Worm (Caenorhabditis elegans) whole organism, young adult: Measurements from ENCODE around the gene T22F3.11.
A peak's percentile ranks its signal among the peaks of the same experiment; 100 is the strongest.

ENCODE experiments used
- C06A6.2 ChIP-seq: fragments of 200-800 bp; sonication (Bioruptor generic); conservative IDR thresholded peaks from 2 replicates; pipeline ENCODE4 v1.3.6; 2022; ENCODE audit warnings: missing genetic modification characterization, missing compliant biosample characterization
- D2030.7 ChIP-seq: fragments of 200-800 bp; sonication (Bioruptor generic); IDR thresholded peaks from 2 replicates; pipeline ENCODE4 v1.3.6; 2022; ENCODE audit warnings: missing genetic modification reagents, missing genetic modification characterization, missing compliant biosample characterization
- F10E7.11 ChIP-seq: sonication (generic microtip); optimal IDR thresholded peaks from 2 replicates; lab custom pipeline; 2017; ENCODE audit warnings: mild to moderate bottlenecking, missing genetic modification characterization, moderate library complexity, missing compliant biosample characterization
- F23B12.7 ChIP-seq: sonication (generic microtip); optimal IDR thresholded peaks from 2 replicates; lab custom pipeline; 2017; ENCODE audit warnings: missing genetic modification characterization, mild to moderate bottlenecking, missing compliant biosample characterization, antibody characterized with exemption, moderate library complexity; ENCODE audit not compliant: insufficient read depth
- F49E8.2 ChIP-seq: sonication (generic microtip); optimal IDR thresholded peaks from 3 replicates; lab custom pipeline; 2017; ENCODE audit warnings: missing genetic modification characterization, mild to moderate bottlenecking, missing compliant biosample characterization, antibody characterized with exemption, moderate library complexity; ENCODE audit not compliant: insufficient read depth
- F52B5.7 ChIP-seq: sonication (generic microtip); optimal IDR thresholded peaks from 2 replicates; lab custom pipeline; 2016; ENCODE audit warnings: mild to moderate bottlenecking, missing genetic modification characterization, missing compliant biosample characterization
- F57A8.1 ChIP-seq: fragments of 200-800 bp; sonication (Bioruptor generic); optimal IDR thresholded peaks from 2 replicates; lab custom pipeline; 2018; ENCODE audit warnings: mild to moderate bottlenecking, missing genetic modification characterization, moderate library complexity, missing compliant biosample characterization
- T26A5.8 ChIP-seq: sonication (generic microtip); optimal IDR thresholded peaks from 2 replicates; lab custom pipeline; 2016; ENCODE audit warnings: missing genetic modification characterization, missing compliant biosample characterization
- Y53F4B.3 ChIP-seq: fragments of 200-800 bp; sonication (Bioruptor generic); IDR thresholded peaks from 2 replicates; pipeline ENCODE4 v1.3.6; 2022; ENCODE audit warnings: missing genetic modification reagents, missing genetic modification characterization, missing compliant biosample characterization
- Y53G8AR.9 ChIP-seq: fragments of 200-800 bp; sonication (Bioruptor generic); conservative IDR thresholded peaks from 2 replicates; pipeline ENCODE4 v1.3.6; 2022; ENCODE audit warnings: missing genetic modification reagents, missing genetic modification characterization, missing compliant biosample characterization
- Y95B8A.8 ChIP-seq: fragments of 200-800 bp; sonication (Bioruptor generic); IDR thresholded peaks from 2 replicates; pipeline ENCODE4 v1.3.6; 2022; ENCODE audit warnings: missing genetic modification reagents, missing genetic modification characterization, missing compliant biosample characterization
- akir-1 ChIP-seq: fragments of 200-800 bp; sonication (Bioruptor generic); optimal IDR thresholded peaks from 2 replicates; lab custom pipeline; 2018; ENCODE audit warnings: mild to moderate bottlenecking, missing genetic modification characterization, moderate library complexity, missing compliant biosample characterization
- aptf-3 ChIP-seq: fragments of 200-800 bp; sonication (Bioruptor generic); IDR thresholded peaks from 2 replicates; pipeline ENCODE4 v1.3.6; 2022; ENCODE audit warnings: missing genetic modification characterization, missing compliant biosample characterization
- athp-1 ChIP-seq: sonication (generic microtip); optimal IDR thresholded peaks from 2 replicates; lab custom pipeline; 2017; ENCODE audit warnings: mild to moderate bottlenecking, missing genetic modification characterization, missing compliant biosample characterization
- attf-3 ChIP-seq: fragments of 200-800 bp; sonication (Bioruptor generic); conservative IDR thresholded peaks from 2 replicates; pipeline ENCODE4 v1.3.6; 2022; ENCODE audit warnings: missing genetic modification reagents, missing genetic modification characterization, missing compliant biosample characterization
- cebp-1 ChIP-seq, 2 experiments: fragments of 200-800 bp in 1 of 2; sonication (Bioruptor generic) in 1 of 2; sonication (generic microtip) in 1 of 2; IDR thresholded peaks in 1 of 2; optimal IDR thresholded peaks in 1 of 2; 2 replicates each; pipeline versions ENCODE4 v1.3.6 to Lab custom; 2017 to 2022; ENCODE audit warnings: missing compliant biosample characterization in 2 of 2, missing genetic modification characterization in 2 of 2, mild to moderate bottlenecking in 1 of 2, missing genetic modification reagents in 1 of 2, moderate library complexity in 1 of 2
- ceh-100 ChIP-seq: fragments of 200-800 bp; sonication (Bioruptor generic); IDR thresholded peaks from 2 replicates; pipeline ENCODE4 v1.3.6; 2022; ENCODE audit warnings: missing genetic modification reagents, missing genetic modification characterization, missing compliant biosample characterization
- dox-1 ChIP-seq: fragments of 200-800 bp; sonication (Bioruptor generic); IDR thresholded peaks from 2 replicates; pipeline ENCODE4 v1.3.6; 2022; ENCODE audit warnings: missing genetic modification reagents, missing genetic modification characterization, missing compliant biosample characterization
- dpff-1 ChIP-seq: sonication (generic microtip); optimal IDR thresholded peaks from 2 replicates; lab custom pipeline; 2017; ENCODE audit warnings: mild to moderate bottlenecking, missing genetic modification characterization, missing compliant biosample characterization
- efl-1 ChIP-seq: fragments of 150-350 bp; optimal IDR thresholded peaks from 2 replicates; lab custom pipeline; 2014; ENCODE audit warnings: missing biosample characterization, missing genetic modification reagents, missing genetic modification characterization
- egl-18 ChIP-seq: fragments of 200-800 bp; sonication (Bioruptor generic); IDR thresholded peaks from 2 replicates; pipeline ENCODE4 v1.3.6; 2022; ENCODE audit warnings: missing genetic modification reagents, missing genetic modification characterization, missing compliant biosample characterization
- egl-44 ChIP-seq: fragments of 200-800 bp; sonication (Bioruptor generic); IDR thresholded peaks from 2 replicates; pipeline ENCODE4 v1.3.6; 2022; ENCODE audit warnings: missing genetic modification reagents, missing genetic modification characterization, missing compliant biosample characterization
- ekl-4 ChIP-seq: fragments of 200-800 bp; sonication (Bioruptor generic); IDR thresholded peaks from 2 replicates; pipeline ENCODE4 v1.3.6; 2022; ENCODE audit warnings: missing genetic modification reagents, missing genetic modification characterization, missing compliant biosample characterization
- ets-4 ChIP-seq: fragments of 200-800 bp; sonication (Bioruptor generic); optimal IDR thresholded peaks from 2 replicates; lab custom pipeline; 2018; ENCODE audit warnings: mild to moderate bottlenecking, missing genetic modification characterization, missing compliant biosample characterization
- fkh-3 ChIP-seq: sonication (generic microtip); optimal IDR thresholded peaks from 2 replicates; lab custom pipeline; 2016; ENCODE audit warnings: mild to moderate bottlenecking, missing genetic modification characterization, missing compliant biosample characterization
- hlh-12 ChIP-seq: sonication (generic microtip); optimal IDR thresholded peaks from 2 replicates; lab custom pipeline; 2016; ENCODE audit warnings: missing genetic modification characterization, missing compliant biosample characterization
- hmg-20 ChIP-seq: fragments of 200-800 bp; sonication (Bioruptor generic); IDR thresholded peaks from 2 replicates; pipeline ENCODE4 v1.3.6; 2022; ENCODE audit warnings: missing genetic modification reagents, missing genetic modification characterization, missing compliant biosample characterization
- lag-1 ChIP-seq: fragments of 200-800 bp; sonication (Bioruptor generic); IDR thresholded peaks from 2 replicates; pipeline ENCODE4 v1.3.6; 2022; ENCODE audit warnings: missing genetic modification reagents, missing genetic modification characterization, missing compliant biosample characterization
- lin-26 ChIP-seq: fragments of 200-800 bp; sonication (Bioruptor generic); IDR thresholded peaks from 2 replicates; pipeline ENCODE4 v1.3.6; 2022; ENCODE audit warnings: missing genetic modification reagents, missing genetic modification characterization, missing compliant biosample characterization
- lin-35 ChIP-seq, 3 experiments: fragments of 150-350 bp in 2 of 3; sonication (generic microtip) in 1 of 3; optimal IDR thresholded peaks; 2 replicates each; lab custom pipeline; 2014 to 2018; ENCODE audit warnings: missing biosample characterization in 3 of 3, missing genetic modification characterization in 3 of 3, missing genetic modification reagents in 3 of 3
- lin-40 ChIP-seq: sonication (generic microtip); optimal IDR thresholded peaks from 2 replicates; lab custom pipeline; 2016; ENCODE audit warnings: missing genetic modification characterization, mild to moderate bottlenecking, missing compliant biosample characterization, missing genotype, missing genetic modification reagents
- lsl-1 ChIP-seq: fragments of 200-800 bp; sonication (Bioruptor generic); optimal IDR thresholded peaks from 2 replicates; lab custom pipeline; 2018; ENCODE audit warnings: mild to moderate bottlenecking, missing genetic modification characterization, moderate library complexity, missing compliant biosample characterization
- lsy-27 ChIP-seq: sonication (generic microtip); optimal IDR thresholded peaks from 2 replicates; lab custom pipeline; 2017; ENCODE audit warnings: missing genetic modification characterization, mild to moderate bottlenecking, missing compliant biosample characterization, antibody characterized with exemption, missing genotype, borderline replicate concordance; ENCODE audit not compliant: insufficient read depth
- madf-10 ChIP-seq: sonication (generic microtip); optimal IDR thresholded peaks from 2 replicates; lab custom pipeline; 2016; ENCODE audit warnings: mild to moderate bottlenecking, missing genetic modification characterization, missing compliant biosample characterization
- madf-3 ChIP-seq: fragments of 200-800 bp; sonication (Bioruptor generic); IDR thresholded peaks from 2 replicates; pipeline ENCODE4 v1.3.6; 2022; ENCODE audit warnings: missing genetic modification reagents, missing genetic modification characterization, missing compliant biosample characterization
- madf-6 ChIP-seq: fragments of 200-800 bp; sonication (Bioruptor generic); IDR thresholded peaks from 2 replicates; pipeline ENCODE4 v1.3.6; 2022; ENCODE audit warnings: missing genetic modification reagents, missing genetic modification characterization, missing compliant biosample characterization
- mcd-1 ChIP-seq: fragments of 200-800 bp; sonication (Bioruptor generic); IDR thresholded peaks from 2 replicates; pipeline ENCODE4 v1.3.6; 2022; ENCODE audit warnings: missing genetic modification reagents, missing genetic modification characterization, missing compliant biosample characterization
- rpc-1 ChIP-seq, 2 experiments: fragments of 150-350 bp in 1 of 2; sonication (generic microtip) in 1 of 2; optimal IDR thresholded peaks; 2 replicates each; lab custom pipeline; 2014 to 2018; ENCODE audit warnings: missing biosample characterization in 1 of 2, missing genetic modification characterization in 1 of 2, missing genetic modification reagents in 1 of 2, missing genotype in 1 of 2
- snpc-1.3 ChIP-seq: sonication (generic microtip); optimal IDR thresholded peaks from 2 replicates; lab custom pipeline; 2017; ENCODE audit warnings: missing genetic modification characterization, mild to moderate bottlenecking, missing compliant biosample characterization, antibody characterized with exemption, moderate library complexity, missing genotype, missing genetic modification reagents; ENCODE audit not compliant: insufficient read depth
- snpc-3.4 ChIP-seq: sonication (generic microtip); optimal IDR thresholded peaks from 2 replicates; lab custom pipeline; 2017; ENCODE audit warnings: missing genetic modification characterization, mild to moderate bottlenecking, missing compliant biosample characterization, antibody characterized with exemption, moderate library complexity, missing genotype, missing genetic modification reagents
- tbp1 ChIP-seq: fragments of 200-800 bp; sonication (Bioruptor generic); optimal IDR thresholded peaks from 2 replicates; lab custom pipeline; 2018; ENCODE audit warnings: mild to moderate bottlenecking, missing genetic modification characterization, missing compliant biosample characterization
- unc-130 ChIP-seq: sonication (generic microtip); optimal IDR thresholded peaks from 2 replicates; lab custom pipeline; 2016; ENCODE audit warnings: missing genetic modification reagents, missing genetic modification characterization, missing compliant biosample characterization
- zfh-2 ChIP-seq: fragments of 200-800 bp; sonication (Bioruptor generic); conservative IDR thresholded peaks from 2 replicates; pipeline ENCODE4 v1.3.6; 2022; ENCODE audit warnings: missing genetic modification reagents, missing genetic modification characterization, missing compliant biosample characterization
- ztf-22 ChIP-seq: fragments of 200-800 bp; sonication (Bioruptor generic); optimal IDR thresholded peaks from 2 replicates; lab custom pipeline; 2018; ENCODE audit warnings: mild to moderate bottlenecking, missing genetic modification characterization, moderate library complexity, missing compliant biosample characterization
- ztf-26 ChIP-seq: sonication (generic microtip); optimal IDR thresholded peaks from 2 replicates; lab custom pipeline; 2017; ENCODE audit warnings: missing genetic modification characterization, missing compliant biosample characterization

T22F3.11 gene

DNA sequence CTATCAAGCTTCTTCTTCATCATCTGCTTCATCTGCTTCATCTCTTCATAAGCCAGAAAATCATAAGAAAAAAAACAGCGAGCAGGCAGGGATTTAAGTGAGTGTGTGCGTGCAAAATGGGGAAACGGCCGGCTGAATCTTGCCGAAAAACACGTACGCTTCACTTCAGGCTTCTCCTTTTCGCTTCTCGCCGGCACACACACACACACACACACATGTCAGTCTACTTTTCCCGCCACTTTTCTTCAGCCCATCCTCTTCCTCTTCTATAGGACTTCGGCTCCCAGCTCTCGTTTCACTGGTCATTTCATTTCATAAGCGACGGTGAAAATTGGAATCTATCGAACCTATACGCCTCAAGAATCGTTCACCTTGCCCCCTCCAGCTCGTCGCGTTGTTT is 35.1 kb downstream of the T22F3.11 start:
- 0 out of 2 replicates have a peak, but pooled peaks have one; percentile 12 for TF ChIP-seq lin-26
- no peak for TF ChIP-seq lin-40 (tag; lab: Kevin White, UChicago)
- peak; percentile 50; the same call in 1 of the 2 replicates for TF ChIP-seq zfh-2 (GFP tag; lab: Robert Waterston, UW)

DNA sequence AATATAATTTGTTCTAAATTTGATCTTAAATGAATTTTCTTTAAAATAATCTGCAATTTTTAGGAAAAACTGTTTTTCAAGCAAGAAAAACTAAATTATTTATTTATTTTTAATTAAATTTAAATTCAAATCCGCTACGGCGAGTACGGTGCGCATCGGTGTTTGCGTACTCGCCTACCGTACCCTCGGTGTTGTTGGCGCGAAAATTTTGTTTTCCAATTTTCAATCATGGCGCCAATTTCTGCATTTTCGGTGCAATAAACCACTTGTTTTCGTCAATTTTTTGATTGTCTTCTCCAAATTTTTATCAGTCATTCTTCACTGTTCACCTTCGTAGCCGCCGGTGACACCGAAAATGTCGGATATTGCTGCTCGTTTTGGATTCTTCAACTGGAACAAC is 35.5 kb downstream of the T22F3.11 start, which contains the start of gene pygl-1:
TSS of gene pygl-1 (plus strand) at position 211 of the 400 bp plus-strand sequence.
- TF ChIP-seq ceh-100 (no peak), hlh-12 (tag; lab: Kevin White, UChicago) (no peak), Y53F4B.3 (GFP tag; lab: Robert Waterston, UW) (no peak), egl-18 (GFP tag; lab: Robert Waterston, UW) (no peak), egl-44 (GFP tag; lab: Robert Waterston, UW) (no peak), tbp1 (GFP tag; lab: Kevin White, UChicago) (peak; percentile 59), C06A6.2 (GFP tag; lab: Robert Waterston, UW) (no peak), madf-6 (GFP tag; lab: Robert Waterston, UW) (peak; percentile 99), ztf-22 (GFP tag; lab: Kevin White, UChicago) (no peak), F10E7.11 (tag; lab: Kevin White, UChicago) (no peak), lsl-1 (GFP tag; lab: Kevin White, UChicago) (peak; percentile 99), lin-26 (no peak), unc-130 (GFP tag; lab: Kevin White, UChicago) (peak; percentile 95), hmg-20 (GFP tag; lab: Robert Waterston, UW) (no peak), Y53G8AR.9 (peak; percentile 64), F23B12.7 (tag; lab: Kevin White, UChicago) (no peak), akir-1 (no peak), cebp-1 (GFP tag; IDR thresholded peaks at IDR 0.05; lab: Robert Waterston, UW) (no peak), cebp-1 (tag; optimal IDR thresholded peaks at IDR 0.05; lab: Kevin White, UChicago) (no peak), lsy-27 (tag; lab: Kevin White, UChicago) (no peak), madf-10 (tag; lab: Kevin White, UChicago) (no peak), Y95B8A.8 (GFP tag; lab: Robert Waterston, UW) (peak; percentile 95), F52B5.7 (tag; lab: Kevin White, UChicago) (no peak), mcd-1 (GFP tag; lab: Robert Waterston, UW) (peak; percentile 73), lag-1 (no peak), efl-1 (GFP tag; lab: Kevin White, UChicago) (peak; percentile 99), aptf-3 (GFP tag; lab: Robert Waterston, UW) (no peak), ekl-4 (GFP tag; lab: Robert Waterston, UW) (peak; percentile 62; the same call in 1 of the 2 replicates), athp-1 (peak; percentile 48), ets-4 (GFP tag; lab: Kevin White, UChicago) (no peak), ztf-26 (tag; lab: Kevin White, UChicago) (no peak), lin-35 (GFP tag; optimal IDR thresholded peaks at IDR 0.05; lab: Kevin White, UChicago) (peak in 2 of 3 experiments; percentile 35 to 90), F49E8.2 (tag; lab: Kevin White, UChicago) (peak; percentile 61), dox-1 (GFP tag; lab: Robert Waterston, UW) (peak; percentile 87), snpc-1.3 (tag; lab: Kevin White, UChicago) (peak; percentile 92), madf-3 (peak; percentile 90), fkh-3 (tag; lab: Kevin White, UChicago) (no peak), T26A5.8 (tag; lab: Kevin White, UChicago) (no peak), snpc-3.4 (tag; lab: Kevin White, UChicago) (peak; percentile 89), attf-3 (GFP tag; lab: Robert Waterston, UW) (peak; percentile 84), F57A8.1 (GFP tag; lab: Kevin White, UChicago) (no peak), dpff-1 (tag; lab: Kevin White, UChicago) (no peak), D2030.7 (peak; percentile 99), rpc-1 (optimal IDR thresholded peaks at IDR 0.05; lab: Kevin White, UChicago) (no peak), rpc-1 (tag; optimal IDR thresholded peaks at IDR 0.05; lab: Kevin White, UChicago) (no peak)
